Worm (Caenorhabditis elegans) whole organism, midembryonic: ENCODE data around the gene marb-1.

Source experiments
- flt-1 ChIP-seq: fragments of 200-800 bp; sonication (Bioruptor generic); IDR thresholded peaks from 2 replicates; pipeline ENCODE4 v1.3.6; 2022; ENCODE audit warnings: missing genetic modification characterization, missing compliant biosample characterization
- klf-2 ChIP-seq: fragments of 200-800 bp; sonication (Bioruptor generic); conservative IDR thresholded peaks from 2 replicates; pipeline ENCODE4 v1.3.6; 2022; ENCODE audit warnings: missing genetic modification reagents, missing genetic modification characterization, missing compliant biosample characterization
- ref-1 ChIP-seq: fragments of 200-800 bp; sonication (Bioruptor generic); conservative IDR thresholded peaks from 2 replicates; pipeline ENCODE4 v1.3.6; 2022; ENCODE audit warnings: missing genetic modification reagents, missing genetic modification characterization, missing compliant biosample characterization
- tab-1 ChIP-seq: fragments of 200-800 bp; sonication (Bioruptor generic); IDR thresholded peaks from 2 replicates; pipeline ENCODE4 v1.3.6; 2022; ENCODE audit warnings: missing genetic modification characterization, missing compliant biosample characterization
- ztf-23 ChIP-seq: fragments of 200-800 bp; sonication (Bioruptor generic); IDR thresholded peaks from 2 replicates; pipeline ENCODE4 v1.3.6; 2022; ENCODE audit warnings: missing genetic modification reagents, missing genetic modification characterization, missing compliant biosample characterization
- ztf-29 ChIP-seq: fragments of 200-800 bp; sonication (Bioruptor generic); IDR thresholded peaks from 2 replicates; pipeline ENCODE4 v1.3.6; 2022; ENCODE audit warnings: missing genetic modification reagents, missing genetic modification characterization, missing compliant biosample characterization

- TF ChIP-seq flt-1 (GFP tag; lab: Robert Waterston, UW) (no peak), tab-1 (GFP tag; lab: Robert Waterston, UW) (no peak), ztf-23 (GFP tag; lab: Robert Waterston, UW) (no peak), ref-1 (GFP tag; lab: Robert Waterston, UW) (no peak), klf-2 (no peak), ztf-29 (GFP tag; lab: Robert Waterston, UW) (no peak)
These were observed 8.3 kb upstream of the marb-1 start for ce11 chrIV:12217142-12217541.
